Worm (Caenorhabditis elegans) whole organism, midembryonic: ENCODE data around the gene gcy-8.

Experiments
- T22C8.4 ChIP-seq: fragments of 200-800 bp; sonication (Bioruptor generic); IDR thresholded peaks from 2 replicates; pipeline ENCODE4 v1.3.6; 2022; ENCODE audit warnings: missing genetic modification characterization, missing compliant biosample characterization
- klf-2 ChIP-seq: fragments of 200-800 bp; sonication (Bioruptor generic); conservative IDR thresholded peaks from 2 replicates; pipeline ENCODE4 v1.3.6; 2022; ENCODE audit warnings: missing genetic modification reagents, missing genetic modification characterization, missing compliant biosample characterization
- med-1 ChIP-seq: sonication (generic microtip); optimal IDR thresholded peaks from 2 replicates; lab custom pipeline; 2017; ENCODE audit warnings: missing genetic modification characterization, mild to moderate bottlenecking, missing compliant biosample characterization, antibody characterized with exemption, missing genetic modification reagents; ENCODE audit not compliant: insufficient read depth
- ztf-23 ChIP-seq: fragments of 200-800 bp; sonication (Bioruptor generic); IDR thresholded peaks from 2 replicates; pipeline ENCODE4 v1.3.6; 2022; ENCODE audit warnings: missing genetic modification reagents, missing genetic modification characterization, missing compliant biosample characterization

DNA sequence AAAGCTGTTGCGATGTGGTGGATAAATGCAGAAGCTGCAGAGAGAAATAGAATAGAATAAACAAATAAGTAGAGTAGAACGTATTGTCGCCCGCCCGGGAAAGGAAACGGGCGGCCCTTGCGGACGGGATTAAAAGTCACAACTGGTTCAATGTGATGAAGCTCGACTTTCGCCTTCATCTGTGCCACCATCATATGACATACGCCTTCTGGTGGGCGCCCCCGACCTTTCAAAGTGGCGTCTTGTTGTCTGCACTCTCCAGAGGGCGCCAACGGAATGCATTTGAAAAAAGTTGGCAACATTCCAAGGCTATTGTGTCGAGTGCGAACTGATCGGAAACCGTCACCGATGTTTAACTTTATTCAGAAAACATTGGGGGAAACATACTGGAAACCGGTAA lies 15.3 kb downstream of the gcy-8 start:
- TF ChIP-seq T22C8.4 (GFP tag; lab: Robert Waterston, UW), result no peak
- no peak for TF ChIP-seq klf-2
- no peak for TF ChIP-seq med-1 (GFP tag; lab: Kevin White, UChicago)
- no peak for TF ChIP-seq ztf-23
